Worm (Caenorhabditis elegans) whole organism, L1 larva: ENCODE data around the gene ZK688.1.

Source experiments
- ceh-8 ChIP-seq: fragments of 200-800 bp; sonication (Bioruptor generic); optimal IDR thresholded peaks from 2 replicates; lab custom pipeline; 2018; ENCODE audit warnings: mild to moderate bottlenecking, missing genetic modification characterization, moderate library complexity, missing compliant biosample characterization
- egl-27 ChIP-seq, 2 experiments: fragments of 150-350 bp in 1 of 2; sonication (generic microtip); optimal IDR thresholded peaks; 3 replicates each; lab custom pipeline; 2017 to 2018; ENCODE audit warnings: missing biosample characterization in 2 of 2, missing genetic modification characterization in 2 of 2, missing genetic modification reagents in 2 of 2
- fos-1 ChIP-seq: fragments of 150-350 bp; optimal IDR thresholded peaks from 2 replicates; lab custom pipeline; 2014; ENCODE audit warnings: missing biosample characterization, missing genetic modification characterization
- grh-1 ChIP-seq: fragments of 200-800 bp; sonication (Bioruptor generic); IDR thresholded peaks from 2 replicates; pipeline ENCODE4 v1.3.6; 2022; ENCODE audit warnings: missing genetic modification reagents, missing genetic modification characterization, missing compliant biosample characterization
- nhr-237 ChIP-seq: fragments of 150-350 bp; optimal IDR thresholded peaks from 2 replicates; lab custom pipeline; 2014; ENCODE audit warnings: missing biosample characterization, missing genetic modification characterization
- nhr-28 ChIP-seq: fragments of 150-350 bp; optimal IDR thresholded peaks from 2 replicates; lab custom pipeline; 2014; ENCODE audit warnings: missing biosample characterization, missing genetic modification characterization
- snpc-4 ChIP-seq: fragments of 150-350 bp; optimal IDR thresholded peaks from 2 replicates; lab custom pipeline; 2014; ENCODE audit warnings: missing biosample characterization, missing genetic modification characterization
- sox-4 ChIP-seq: sonication (generic microtip); optimal IDR thresholded peaks from 2 replicates; lab custom pipeline; 2016; ENCODE audit warnings: missing genetic modification characterization, missing compliant biosample characterization
- unc-62 ChIP-seq: fragments of 150-350 bp; optimal IDR thresholded peaks from 2 replicates; lab custom pipeline; 2014; ENCODE audit warnings: missing biosample characterization, missing genetic modification reagents, missing genetic modification characterization
- vab-15 ChIP-seq: sonication (generic microtip); optimal IDR thresholded peaks from 2 replicates; lab custom pipeline; 2017; ENCODE audit warnings: missing genotype, mild to moderate bottlenecking, missing genetic modification characterization, missing compliant biosample characterization
- zag-1 ChIP-seq: fragments of 150-350 bp; optimal IDR thresholded peaks from 2 replicates; lab custom pipeline; 2014; ENCODE audit warnings: missing biosample characterization, missing genetic modification characterization
- ztf-11 ChIP-seq, 2 experiments: sonication (generic microtip); optimal IDR thresholded peaks; 2 replicates each; lab custom pipeline; 2016 to 2017; ENCODE audit warnings: missing genetic modification characterization in 2 of 2, missing biosample characterization in 1 of 2, missing compliant biosample characterization in 1 of 2
- ztf-4 ChIP-seq: fragments of 150-350 bp; optimal IDR thresholded peaks from 2 replicates; lab custom pipeline; 2014; ENCODE audit warnings: missing biosample characterization, missing genetic modification characterization

DNA sequence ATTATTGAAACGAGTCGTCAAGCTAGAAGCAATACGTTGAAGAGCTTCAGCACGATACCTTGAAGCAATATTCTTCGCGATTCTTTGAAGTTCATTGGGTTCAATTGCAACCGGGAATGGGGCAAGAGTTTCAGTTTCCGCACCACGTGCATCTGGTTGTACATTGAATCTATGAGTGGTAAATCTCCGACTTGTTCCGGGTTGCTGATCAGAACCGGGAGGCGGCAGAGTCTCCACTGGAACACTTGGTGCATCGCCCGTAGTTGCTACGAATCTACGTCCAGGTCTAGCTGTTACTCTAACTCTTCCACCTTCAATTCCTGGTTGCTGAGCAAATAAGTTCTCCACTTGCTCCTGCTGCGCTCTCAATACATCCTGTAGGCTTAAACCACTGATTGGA is 20.3 kb upstream of the ZK688.1 start:
- TF ChIP-seq unc-62 (GFP tag; lab: Kevin White, UChicago) (no peak), snpc-4 (no peak), egl-27 (tag; optimal IDR thresholded peaks at IDR 0.05; lab: Kevin White, UChicago) (no peak), ztf-4 (tag; lab: Kevin White, UChicago) (no peak), nhr-28 (no peak), zag-1 (tag; lab: Kevin White, UChicago) (no peak), fos-1 (tag; lab: Kevin White, UChicago) (no peak), ceh-8 (GFP tag; lab: Kevin White, UChicago) (no peak), ztf-11 (tag; optimal IDR thresholded peaks at IDR 0.05; lab: Kevin White, UChicago) (no peak), nhr-237 (no peak), grh-1 (GFP tag; lab: Robert Waterston, UW) (no peak), sox-4 (tag; lab: Kevin White, UChicago) (no peak), vab-15 (tag; lab: Kevin White, UChicago) (no peak)
